Fruit fly (Drosophila melanogaster): Measurements from ENCODE around the gene CG4360.

- TF ChIP-seq psq (optimal IDR thresholded peaks at IDR 0.05) (no peak), CG8478 (optimal IDR thresholded peaks at IDR 0.05) (no peak), usp (GFP tag; optimal IDR thresholded peaks at IDR 0.05) (no peak)
Measured at dm6 chr3R:20285678-20286449, 41.9 kb downstream of the CG4360 start.
